Fruit fly (Drosophila melanogaster): ENCODE data around the gene dy.

Gene dy

DNA sequence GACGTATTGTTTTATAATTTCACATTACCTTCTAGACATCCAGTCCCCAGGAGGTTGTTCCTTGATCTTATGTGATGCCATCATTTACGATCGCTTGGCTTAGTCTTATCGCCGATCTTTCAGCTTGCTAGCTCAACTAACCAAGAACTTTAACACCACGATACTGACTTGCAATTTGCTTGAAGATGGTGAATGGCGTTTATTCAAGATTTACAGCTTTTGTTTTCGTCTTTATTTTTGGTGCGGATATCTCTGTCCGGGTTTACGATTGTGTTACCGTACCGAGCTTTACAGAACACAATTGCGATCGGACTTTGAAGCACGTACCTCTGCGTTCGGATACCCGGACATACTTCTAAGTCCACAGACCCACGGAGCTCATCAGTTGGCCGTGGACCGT, 54.6 kb downstream of the dy start, which contains the start of gene CG15221 (continued):
- no peak for TF ChIP-seq caup (GFP tag; optimal IDR thresholded peaks at IDR 0.05; ENCODE audit: severe bottlenecking)

DNA sequence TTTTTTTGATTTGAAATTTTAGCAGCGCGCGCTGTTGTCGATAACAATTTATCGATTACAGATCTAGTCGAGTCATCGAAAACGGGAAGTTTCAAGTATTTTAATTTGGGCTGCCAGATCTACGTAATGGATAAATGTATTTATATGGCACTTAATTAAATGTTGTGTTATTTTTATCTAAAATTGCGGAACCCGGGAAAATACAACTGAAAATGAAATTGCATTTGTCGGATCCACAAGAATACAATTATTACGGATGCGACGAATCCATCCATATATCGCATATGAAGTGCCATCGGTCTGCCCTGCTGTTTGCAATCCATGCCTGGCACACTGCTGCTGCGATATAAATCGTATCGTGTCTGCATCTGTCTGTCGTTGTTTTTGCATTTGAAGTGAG, 58.4 kb downstream of the dy start, which contains the start of gene Tango10:
Tango10 (plus strand) TSS at position 108 of the 400 bp plus-strand sequence.
- TF ChIP-seq CG12299 (tag; optimal IDR thresholded peaks at IDR 0.05), result no peak
- TF ChIP-seq z (GFP tag; IDR thresholded peaks at IDR 0.05), result no peak
- TF ChIP-seq tio (GFP tag; optimal IDR thresholded peaks at IDR 0.05), result no peak
- peak; percentile 80 for TF ChIP-seq CG14710 (tag; optimal IDR thresholded peaks at IDR 0.05)
- TF ChIP-seq CG14860 (GFP tag; IDR thresholded peaks at IDR 0.05; ENCODE audit: partially characterized antibody), result peak; percentile 71; the same call in 2 of the 3 replicates
- TF ChIP-seq gt (GFP tag; IDR thresholded peaks at IDR 0.05), result no peak
- TF ChIP-seq unpg (GFP tag; optimal IDR thresholded peaks at IDR 0.05), result peak; percentile 58
- TF ChIP-seq prd (optimal IDR thresholded peaks at IDR 0.05), result no peak
- TF ChIP-seq prd (GFP tag; IDR thresholded peaks at IDR 0.05), result peak; percentile 71
- TF ChIP-seq CG11456 (GFP tag; IDR thresholded peaks at IDR 0.05), result no peak
- peak; percentile 38 for TF ChIP-seq CG9797 (GFP tag; optimal IDR thresholded peaks at IDR 0.05)
- peak; percentile 65 for TF ChIP-seq CG30403 (GFP tag; optimal IDR thresholded peaks at IDR 0.05)
- peak; percentile 42 for TF ChIP-seq Hr3 (GFP tag; optimal IDR thresholded peaks at IDR 0.05)
- TF ChIP-seq br (optimal IDR thresholded peaks at IDR 0.05), result no peak
- peak; percentile 67 for TF ChIP-seq CG13775 (GFP tag; optimal IDR thresholded peaks at IDR 0.05)
- TF ChIP-seq CG12659 (GFP tag; optimal IDR thresholded peaks at IDR 0.05), result peak; percentile 75
- peak; percentile 72 for TF ChIP-seq dm (GFP tag; optimal IDR thresholded peaks at IDR 0.05)
- peak; percentile 83 for TF ChIP-seq Scr (GFP tag; IDR thresholded peaks at IDR 0.05; ENCODE audit: partially characterized antibody)
- no peak for TF ChIP-seq dati (GFP tag; IDR thresholded peaks at IDR 0.05)
- 0 out of 3 replicates have a peak, but pooled peaks have one; percentile 11 for TF ChIP-seq CG14050 (GFP tag; IDR thresholded peaks at IDR 0.05)
- TF ChIP-seq CG13624 (GFP tag; optimal IDR thresholded peaks at IDR 0.05), result peak; percentile 39
- TF ChIP-seq Drgx (GFP tag; IDR thresholded peaks at IDR 0.05), result no peak
- TF ChIP-seq CG6765 (GFP tag; optimal IDR thresholded peaks at IDR 0.05), result no peak
- no peak for TF ChIP-seq BtbVII (GFP tag; optimal IDR thresholded peaks at IDR 0.05)
- peak; percentile 66; the same call in 2 of the 3 replicates for TF ChIP-seq ken (GFP tag; IDR thresholded peaks at IDR 0.05)
- peak; percentile 20 for TF ChIP-seq CG34376 (GFP tag; optimal IDR thresholded peaks at IDR 0.05)
- peak; percentile 50; the same call in 1 of the 2 replicates for TF ChIP-seq ranshi (GFP tag; IDR thresholded peaks at IDR 0.05)
- TF ChIP-seq Dref (GFP tag; IDR thresholded peaks at IDR 0.05), result peak; percentile 71
- TF ChIP-seq eyg (GFP tag; optimal IDR thresholded peaks at IDR 0.05), result peak; percentile 5
- peak; percentile 19 for TF ChIP-seq shn (GFP tag; optimal IDR thresholded peaks at IDR 0.05)
- TF ChIP-seq CG1647 (GFP tag; optimal IDR thresholded peaks at IDR 0.05), result peak; percentile 46
- TF ChIP-seq Taf1 (GFP tag; IDR thresholded peaks at IDR 0.05), result 0 out of 2 replicates have a peak, but pooled peaks have one; percentile 13
- TF ChIP-seq Doc3 (GFP tag; IDR thresholded peaks at IDR 0.05; ENCODE audit: partially characterized antibody), result peak; percentile 83
- no peak for TF ChIP-seq CG15011 (GFP tag; optimal IDR thresholded peaks at IDR 0.05)
- TF ChIP-seq al (GFP tag; IDR thresholded peaks at IDR 0.05), result peak; percentile 24; the same call in 1 of the 2 replicates
- peak; percentile 20 for TF ChIP-seq Fer3 (tag; optimal IDR thresholded peaks at IDR 0.05)
- TF ChIP-seq Max (GFP tag; optimal IDR thresholded peaks at IDR 0.05), result peak; percentile 37
- no peak for TF ChIP-seq danr (GFP tag; IDR thresholded peaks at IDR 0.05)
- no peak for TF ChIP-seq CG15479 (GFP tag; optimal IDR thresholded peaks at IDR 0.05)
- TF ChIP-seq tll (GFP tag; optimal IDR thresholded peaks at IDR 0.05), result no peak
- TF ChIP-seq CG4282 (GFP tag; optimal IDR thresholded peaks at IDR 0.05), result peak; percentile 22
- TF ChIP-seq ci (GFP tag; IDR thresholded peaks at IDR 0.05), result peak; percentile 61; the same call in 2 of the 3 replicates
- no peak for TF ChIP-seq CG10543 (GFP tag; optimal IDR thresholded peaks at IDR 0.05)
- TF ChIP-seq ac (GFP tag; optimal IDR thresholded peaks at IDR 0.05), result no peak
- no peak for TF ChIP-seq stc (GFP tag; IDR thresholded peaks at IDR 0.05)
- no peak for TF ChIP-seq oc (tag; optimal IDR thresholded peaks at IDR 0.05)
- TF ChIP-seq CG11093 (GFP tag; IDR thresholded peaks at IDR 0.05), result no peak
- TF ChIP-seq CG2875 (GFP tag; optimal IDR thresholded peaks at IDR 0.05), result no peak
